Fruit fly (Drosophila melanogaster): ENCODE data around the gene Npc2d.

The Npc2d gene

dm6 chr3R:10097531-10098295, 41.8 kb upstream of the Npc2d start (continued):
- TF ChIP-seq dm (GFP tag; optimal IDR thresholded peaks at IDR 0.05), result peak; percentile 2
- peak; percentile 47; the same call in 1 of the 3 replicates for TF ChIP-seq ase (GFP tag; IDR thresholded peaks at IDR 0.05)
- TF ChIP-seq unpg (GFP tag; optimal IDR thresholded peaks at IDR 0.05), result peak; percentile 74
- TF ChIP-seq CG7839 (tag; optimal IDR thresholded peaks at IDR 0.05), result peak; percentile 76
- TF ChIP-seq CG12744 (GFP tag; optimal IDR thresholded peaks at IDR 0.05), result no peak
- TF ChIP-seq scrt (GFP tag; optimal IDR thresholded peaks at IDR 0.05), result peak; percentile 21
- peak; percentile 24 for TF ChIP-seq gcm (GFP tag; optimal IDR thresholded peaks at IDR 0.05)
- TF ChIP-seq sim (GFP tag; IDR thresholded peaks at IDR 0.05), result no peak
- peak; percentile 31 for TF ChIP-seq pb (GFP tag; optimal IDR thresholded peaks at IDR 0.05)
- TF ChIP-seq jigr1 (GFP tag; IDR thresholded peaks at IDR 0.05), result no peak
- peak; percentile 69; the same call in 1 of the 3 replicates for TF ChIP-seq CG2199 (GFP tag; IDR thresholded peaks at IDR 0.05)
- TF ChIP-seq chinmo (GFP tag; IDR thresholded peaks at IDR 0.05; ENCODE audit: partially characterized antibody), result peak; percentile 89; the same call in 3 of the 4 replicates
- no peak; the same call in 1 of the 2 replicates for TF ChIP-seq amos (GFP tag; IDR thresholded peaks at IDR 0.05; ENCODE audit: partially characterized antibody)
- TF ChIP-seq mld (GFP tag; IDR thresholded peaks at IDR 0.05; ENCODE audit: partially characterized antibody), result no peak
- TF ChIP-seq CG1647 (GFP tag; optimal IDR thresholded peaks at IDR 0.05), result peak; percentile 11
- peak; percentile 38 for TF ChIP-seq kay (GFP tag; optimal IDR thresholded peaks at IDR 0.05)
- no peak for TF ChIP-seq Lhr (GFP tag; optimal IDR thresholded peaks at IDR 0.05)
- no peak for TF ChIP-seq dati (GFP tag; IDR thresholded peaks at IDR 0.05)
- TF ChIP-seq CG14014 (GFP tag; IDR thresholded peaks at IDR 0.05), result peak; percentile 75
- TF ChIP-seq Oli (tag; optimal IDR thresholded peaks at IDR 0.05), result peak; percentile 71
- TF ChIP-seq CG3281 (GFP tag; optimal IDR thresholded peaks at IDR 0.05), result peak; percentile 84
- TF ChIP-seq gsb-n (tag; optimal IDR thresholded peaks at IDR 0.05), result no peak
- TF ChIP-seq Eip74EF (GFP tag; optimal IDR thresholded peaks at IDR 0.05), result peak in 1 of 2 experiments; percentile 80
- peak; percentile 41 for TF ChIP-seq CG12942 (GFP tag; optimal IDR thresholded peaks at IDR 0.05)
- TF ChIP-seq Fer3 (tag; optimal IDR thresholded peaks at IDR 0.05), result peak; percentile 83
- TF ChIP-seq MTF-1 (GFP tag; optimal IDR thresholded peaks at IDR 0.05; ENCODE audit: borderline replicate concordance), result no peak
- no peak for TF ChIP-seq Opbp (GFP tag; IDR thresholded peaks at IDR 0.05; ENCODE audit: partially characterized antibody)
- TF ChIP-seq chn (GFP tag; optimal IDR thresholded peaks at IDR 0.05), result no peak
- TF ChIP-seq CG15269 (tag; optimal IDR thresholded peaks at IDR 0.05), result peak; percentile 82
- peak; percentile 56 for TF ChIP-seq tx (GFP tag; optimal IDR thresholded peaks at IDR 0.05)
- TF ChIP-seq CoRest (tag; optimal IDR thresholded peaks at IDR 0.05), result peak; percentile 71
- TF ChIP-seq prd (optimal IDR thresholded peaks at IDR 0.05), result no peak
- TF ChIP-seq prd (GFP tag; IDR thresholded peaks at IDR 0.05), result peak; percentile 70
- TF ChIP-seq CG6683 (GFP tag; optimal IDR thresholded peaks at IDR 0.05), result peak; percentile 54
- TF ChIP-seq CG6654 (GFP tag; optimal IDR thresholded peaks at IDR 0.05), result peak; percentile 9
- TF ChIP-seq Hsf (GFP tag; optimal IDR thresholded peaks at IDR 0.05), result peak; percentile 57
- peak; percentile 95 for TF ChIP-seq Med (GFP tag)
- TF ChIP-seq CG9876 (GFP tag; optimal IDR thresholded peaks at IDR 0.05), result peak; percentile 10
- TF ChIP-seq CG17361 (GFP tag; IDR thresholded peaks at IDR 0.05), result peak; percentile 60; the same call in 2 of the 3 replicates
- TF ChIP-seq zfh2 (GFP tag; optimal IDR thresholded peaks at IDR 0.05), result peak; percentile 64
- peak; percentile 13 for TF ChIP-seq CG10462 (GFP tag; optimal IDR thresholded peaks at IDR 0.05)
- peak; percentile 81 for TF ChIP-seq CG7987 (GFP tag; optimal IDR thresholded peaks at IDR 0.05)
- TF ChIP-seq TFAM (GFP tag; optimal IDR thresholded peaks at IDR 0.05), result no peak
- peak; percentile 60; the same call in 1 of the 3 replicates for TF ChIP-seq CG2889 (GFP tag; IDR thresholded peaks at IDR 0.05)
- TF ChIP-seq PHDP (tag; optimal IDR thresholded peaks at IDR 0.05), result peak; percentile 67
- TF ChIP-seq Dbx (GFP tag; IDR thresholded peaks at IDR 0.05), result peak; percentile 70; the same call in 2 of the 3 replicates
- peak; percentile 24 for TF ChIP-seq nerfin-1 (tag; optimal IDR thresholded peaks at IDR 0.05)
- peak; percentile 69 for TF ChIP-seq CG9437 (GFP tag; optimal IDR thresholded peaks at IDR 0.05)
